Worm (Caenorhabditis elegans) whole organism, L4 larva: Measurements from ENCODE around the gene Y102A11A.1.
"Not testable (repeated sequence)": the region's sequence is repeated elsewhere in the genome, so short reads cannot be mapped to it uniquely, and the experiment has no call there.

Experiments
- F44E2.7 ChIP-seq: fragments of 200-800 bp; sonication (Bioruptor generic); IDR thresholded peaks from 2 replicates; pipeline ENCODE4 v2.1.2; 2022; ENCODE audit warnings: missing genetic modification characterization, missing compliant biosample characterization
- F49E8.2 ChIP-seq: sonication (generic microtip); optimal IDR thresholded peaks from 2 replicates; lab custom pipeline; 2016; ENCODE audit warnings: missing compliant biosample characterization, mild to moderate bottlenecking, missing genetic modification characterization, borderline replicate concordance
- R02D3.7 ChIP-seq: fragments of 150-350 bp; sonication (generic microtip); optimal IDR thresholded peaks from 3 replicates; lab custom pipeline; 2014; ENCODE audit warnings: missing biosample characterization, missing genetic modification characterization
- T26A8.4 ChIP-seq: fragments of 200-800 bp; sonication (Bioruptor generic); IDR thresholded peaks from 2 replicates; pipeline ENCODE4 v1.3.6; 2022; ENCODE audit warnings: missing genetic modification characterization, missing compliant biosample characterization
- Y105C5A.15 ChIP-seq: fragments of 200-800 bp; sonication (Bioruptor generic); IDR thresholded peaks from 2 replicates; pipeline ENCODE4 v1.3.6; 2022; ENCODE audit warnings: missing genetic modification characterization, missing compliant biosample characterization
- Y48G9A.11 ChIP-seq: fragments of 200-800 bp; sonication (Bioruptor generic); IDR thresholded peaks from 2 replicates; pipeline ENCODE4 v1.3.6; 2022; ENCODE audit warnings: missing genetic modification reagents, missing genetic modification characterization, missing compliant biosample characterization
- aha-1 ChIP-seq: fragments of 150-350 bp; peaks from one replicate; lab custom pipeline; 2014; ENCODE audit warnings: missing biosample characterization, missing genetic modification characterization
- ceh-20 ChIP-seq: fragments of 200-800 bp; sonication (Bioruptor generic); IDR thresholded peaks from 2 replicates; pipeline ENCODE4 v1.3.6; 2022; ENCODE audit warnings: missing genetic modification reagents, missing genetic modification characterization, missing compliant biosample characterization
- ceh-32 ChIP-seq: sonication (generic microtip); optimal IDR thresholded peaks from 2 replicates; lab custom pipeline; 2016; ENCODE audit warnings: mild to moderate bottlenecking, missing genetic modification characterization, missing compliant biosample characterization; ENCODE audit not compliant: poor library complexity
- ceh-44 ChIP-seq: fragments of 200-800 bp; sonication (Bioruptor generic); IDR thresholded peaks from 2 replicates; pipeline ENCODE4 v1.3.6; 2022; ENCODE audit warnings: missing genetic modification reagents, missing genetic modification characterization, missing compliant biosample characterization
- daf-12 ChIP-seq: fragments of 150-350 bp; optimal IDR thresholded peaks from 2 replicates; lab custom pipeline; 2014; ENCODE audit warnings: missing biosample characterization, missing genetic modification reagents, missing genetic modification characterization
- daf-16 ChIP-seq, 3 experiments: sonication (generic microtip); optimal IDR thresholded peaks; 2 replicates each; lab custom pipeline; 2016 to 2017; ENCODE audit warnings: missing genetic modification characterization in 3 of 3, missing genetic modification reagents in 3 of 3, mild to moderate bottlenecking in 2 of 3, missing compliant biosample characterization in 2 of 3, missing biosample characterization in 1 of 3, moderate library complexity in 1 of 3
- dmd-6 ChIP-seq: fragments of 200-800 bp; sonication (Bioruptor generic); IDR thresholded peaks from 2 replicates; pipeline ENCODE4 v1.3.6; 2022; ENCODE audit warnings: missing genetic modification reagents, missing genetic modification characterization, missing compliant biosample characterization
- dmd-8 ChIP-seq: fragments of 200-800 bp; sonication (Bioruptor generic); IDR thresholded peaks from 2 replicates; pipeline ENCODE4 v1.3.6; 2022; ENCODE audit warnings: missing genetic modification characterization, missing compliant biosample characterization
- dmd-9 ChIP-seq: fragments of 200-800 bp; sonication (Bioruptor generic); IDR thresholded peaks from 2 replicates; pipeline ENCODE4 v1.3.6; 2022; ENCODE audit warnings: missing genetic modification reagents, missing genetic modification characterization, missing compliant biosample characterization
- dve-1 ChIP-seq: sonication (generic microtip); optimal IDR thresholded peaks from 2 replicates; lab custom pipeline; 2017; ENCODE audit warnings: antibody characterized with exemption, mild to moderate bottlenecking, missing genetic modification characterization, missing compliant biosample characterization; ENCODE audit not compliant: insufficient read depth
- egl-27 ChIP-seq: sonication (generic microtip); optimal IDR thresholded peaks from 3 replicates; lab custom pipeline; 2017; ENCODE audit warnings: missing biosample characterization, missing genetic modification reagents, missing genetic modification characterization
- fkh-10 ChIP-seq: fragments of 150-350 bp; optimal IDR thresholded peaks from 2 replicates; lab custom pipeline; 2014; ENCODE audit warnings: missing biosample characterization, missing genetic modification reagents, missing genetic modification characterization
- hlh-11 ChIP-seq: fragments of 200-800 bp; sonication (Bioruptor generic); optimal IDR thresholded peaks from 2 replicates; lab custom pipeline; 2018; ENCODE audit warnings: mild to moderate bottlenecking, missing genetic modification characterization, missing compliant biosample characterization
- hlh-30 ChIP-seq: sonication (generic microtip); optimal IDR thresholded peaks from 2 replicates; lab custom pipeline; 2017; ENCODE audit warnings: antibody characterized with exemption, mild to moderate bottlenecking, missing genetic modification characterization, missing compliant biosample characterization; ENCODE audit not compliant: insufficient read depth
- hmg-1.1 ChIP-seq: fragments of 200-800 bp; sonication (Bioruptor generic); IDR thresholded peaks from 2 replicates; pipeline ENCODE4 v1.3.6; 2022; ENCODE audit warnings: missing genetic modification reagents, missing genetic modification characterization, missing compliant biosample characterization
- lin-38 ChIP-seq: fragments of 200-800 bp; sonication (Bioruptor generic); IDR thresholded peaks from 2 replicates; pipeline ENCODE4 v1.3.6; 2022; ENCODE audit warnings: missing genetic modification reagents, missing genetic modification characterization, missing compliant biosample characterization
- nhr-111 ChIP-seq: fragments of 200-800 bp; sonication (Bioruptor generic); optimal IDR thresholded peaks from 2 replicates; lab custom pipeline; 2018; ENCODE audit warnings: mild to moderate bottlenecking, missing genetic modification characterization, missing compliant biosample characterization
- nhr-28 ChIP-seq: fragments of 150-350 bp; optimal IDR thresholded peaks from 2 replicates; lab custom pipeline; 2014; ENCODE audit warnings: missing biosample characterization, missing genetic modification characterization
- nhr-41 ChIP-seq: fragments of 200-800 bp; sonication (Bioruptor generic); IDR thresholded peaks from 2 replicates; pipeline ENCODE4 v1.3.6; 2022; ENCODE audit warnings: missing genetic modification reagents, missing genetic modification characterization, missing compliant biosample characterization
- nhr-77 ChIP-seq: fragments of 150-350 bp; optimal IDR thresholded peaks from 2 replicates; lab custom pipeline; 2014; ENCODE audit warnings: missing biosample characterization, missing genetic modification characterization
- php-3 ChIP-seq: fragments of 200-800 bp; sonication (Bioruptor generic); IDR thresholded peaks from 2 replicates; pipeline ENCODE4 v1.3.6; 2022; ENCODE audit warnings: missing genetic modification reagents, missing genetic modification characterization, missing compliant biosample characterization
- pqm-1 ChIP-seq: sonication (generic microtip); optimal IDR thresholded peaks from 2 replicates; lab custom pipeline; 2017; ENCODE audit warnings: missing biosample characterization, missing genetic modification characterization
- saeg-2 ChIP-seq: fragments of 200-800 bp; sonication (Bioruptor generic); IDR thresholded peaks from 2 replicates; pipeline ENCODE4 v1.3.6; 2022; ENCODE audit warnings: missing genetic modification reagents, missing genetic modification characterization, missing compliant biosample characterization
- snpc-1.2 ChIP-seq: fragments of 200-800 bp; sonication (Bioruptor generic); IDR thresholded peaks from 2 replicates; pipeline ENCODE4 v1.3.6; 2022; ENCODE audit warnings: missing genetic modification reagents, missing genetic modification characterization, missing compliant biosample characterization
- tra-1 ChIP-seq: fragments of 200-800 bp; sonication (Bioruptor generic); IDR thresholded peaks from 2 replicates; pipeline ENCODE4 v1.3.6; 2022; ENCODE audit warnings: missing genetic modification reagents, missing genetic modification characterization, missing compliant biosample characterization
- unc-39 ChIP-seq: sonication (generic microtip); optimal IDR thresholded peaks from 2 replicates; lab custom pipeline; 2017; ENCODE audit warnings: missing biosample characterization, missing genetic modification characterization
- ztf-7 ChIP-seq: fragments of 150-350 bp; optimal IDR thresholded peaks from 2 replicates; lab custom pipeline; 2014; ENCODE audit warnings: missing biosample characterization, missing genetic modification characterization

The Y102A11A.1 gene

DNA sequence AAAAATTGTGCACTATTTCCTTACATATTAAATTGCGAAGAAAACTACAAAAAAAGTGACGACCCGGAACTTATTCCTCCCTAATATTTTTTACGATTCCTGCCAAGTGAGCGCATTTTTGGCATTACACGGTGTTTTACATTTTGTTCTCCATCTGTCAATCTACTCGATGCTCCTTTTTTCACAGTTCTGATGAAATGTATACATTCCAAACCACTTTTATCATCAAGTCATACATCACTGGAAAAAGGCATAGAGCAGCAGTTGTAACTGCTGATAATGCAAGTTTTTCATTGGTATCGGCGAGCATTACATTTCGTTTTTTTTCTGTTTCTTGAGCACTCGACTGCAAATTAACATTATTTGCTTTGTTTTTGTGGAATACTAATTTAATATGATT lies 33.4 kb upstream of the Y102A11A.1 start (continued):
- TF ChIP-seq daf-12 (tag; lab: Kevin White, UChicago), result no peak
- no peak for TF ChIP-seq ceh-44 (GFP tag; lab: Robert Waterston, UW)
- TF ChIP-seq hmg-1.1 (GFP tag; lab: Robert Waterston, UW), result no peak
- peak; percentile 44 for TF ChIP-seq hlh-11
- TF ChIP-seq dmd-9 (GFP tag; lab: Robert Waterston, UW), result no peak
- no peak for TF ChIP-seq lin-38 (GFP tag; lab: Robert Waterston, UW)
- no peak for TF ChIP-seq ceh-20 (GFP tag; lab: Robert Waterston, UW)
- 0 out of 2 replicates have a peak, but pooled peaks have one; percentile 60 for TF ChIP-seq tra-1 (GFP tag; lab: Robert Waterston, UW)

- TF ChIP-seq nhr-111 (no peak), tra-1 (GFP tag; lab: Robert Waterston, UW) (no peak), ceh-32 (tag; lab: Kevin White, UChicago) (no peak), egl-27 (tag; lab: Kevin White, UChicago) (no peak), nhr-41 (GFP tag; lab: Robert Waterston, UW) (no peak)
These were observed 32.8 kb upstream of the Y102A11A.1 start, which contains the start of gene Y102A11A.3 for ce11 chrX:2018848-2019247. TSS of gene Y102A11A.3 (plus strand) at chrX:2019148.

DNA sequence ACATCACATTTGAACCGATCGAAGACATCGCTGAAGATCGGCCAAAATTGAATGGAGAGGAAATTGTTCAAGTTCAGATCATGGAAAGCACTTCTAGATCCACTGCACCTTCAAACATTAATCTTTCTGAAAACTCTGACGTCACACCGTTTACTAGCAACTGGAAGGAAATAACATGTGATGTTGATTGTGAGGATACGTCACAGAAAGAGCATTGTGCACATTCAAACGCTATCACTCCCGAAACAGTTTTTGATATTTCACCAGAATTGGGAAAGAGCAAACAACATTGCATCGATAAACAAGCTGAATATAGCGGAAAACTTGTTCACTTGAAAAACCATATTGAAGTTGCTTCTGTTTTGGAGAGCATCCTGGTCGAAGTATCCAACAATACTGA lies 30.1 kb upstream of the Y102A11A.1 start:
- TF ChIP-seq F44E2.7 (GFP tag; lab: Robert Waterston, UW) (no peak), daf-16 (GFP tag; optimal IDR thresholded peaks at IDR 0.05; lab: Kevin White, UChicago) (no peak), daf-16 (tag; optimal IDR thresholded peaks at IDR 0.05; lab: Kevin White, UChicago) (peak; percentile 95), pqm-1 (peak; percentile 45), nhr-28 (tag; lab: Kevin White, UChicago) (peak; percentile 56), nhr-77 (peak; percentile 55), dve-1 (tag; lab: Kevin White, UChicago) (peak; percentile 29), F49E8.2 (tag; lab: Kevin White, UChicago) (no peak)
- TF ChIP-seq, all 104 proteins: peak for 5

DNA sequence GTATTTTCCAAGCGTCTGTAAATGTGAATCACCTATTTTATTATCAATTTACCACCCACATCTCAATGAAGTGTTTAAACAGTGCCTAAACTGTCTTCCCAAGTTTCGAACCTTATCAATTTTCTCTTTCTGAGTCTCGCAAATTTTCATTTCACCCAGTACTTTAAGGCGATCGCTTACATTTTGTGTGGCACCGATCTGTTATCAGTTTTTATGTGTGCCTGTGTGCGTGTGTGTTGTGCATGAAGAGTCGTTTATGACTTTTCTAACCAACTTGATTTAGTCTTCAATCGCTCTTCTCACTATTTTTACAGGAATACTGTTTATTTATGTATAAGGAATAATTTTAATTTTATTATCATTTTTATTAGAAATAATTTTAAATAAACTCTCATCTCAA lies 26.2 kb upstream of the Y102A11A.1 start:
- peak; percentile 64; the same call in 1 of the 2 replicates for TF ChIP-seq tra-1 (GFP tag; lab: Robert Waterston, UW)
- TF ChIP-seq php-3, result peak; percentile 67; the same call in 1 of the 2 replicates
- TF ChIP-seq hlh-11, result peak; percentile 10
- TF ChIP-seq dmd-6 (GFP tag; lab: Robert Waterston, UW), result peak; percentile 71
- TF ChIP-seq daf-16 (GFP tag; optimal IDR thresholded peaks at IDR 0.05; lab: Kevin White, UChicago), result not testable (repeated sequence)
- peak; percentile 28 for TF ChIP-seq daf-16 (tag; optimal IDR thresholded peaks at IDR 0.05; lab: Kevin White, UChicago)

DNA sequence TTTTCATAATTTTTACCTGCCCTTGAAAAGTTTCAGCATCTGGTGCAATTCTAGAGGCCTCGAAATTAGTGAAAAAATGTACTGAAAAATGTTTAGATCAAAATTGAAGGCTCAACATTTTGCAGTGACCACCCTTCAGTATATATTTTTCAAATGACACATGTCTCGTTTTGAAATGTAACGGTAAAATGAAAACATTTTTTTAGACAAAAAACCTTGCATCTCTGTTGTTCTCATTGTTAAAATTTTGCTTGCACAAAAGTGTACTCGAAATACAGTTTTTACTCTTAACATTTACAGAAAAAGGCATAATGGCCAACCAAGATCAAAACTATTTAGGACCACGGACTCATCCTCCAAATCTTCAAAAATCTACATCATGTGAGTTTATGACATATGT lies 25.3 kb upstream of the Y102A11A.1 start, which contains the start of gene Y102A11A.2:
Gene Y102A11A.2 (plus strand): TSS at position 301 of the 400 bp plus-strand sequence.
- not testable (repeated sequence) for TF ChIP-seq Y105C5A.15; snpc-1.2; lin-38 (GFP tag; lab: Robert Waterston, UW)

- 0 out of 2 replicates have a peak, but pooled peaks have one; percentile 12 for TF ChIP-seq php-3
- no peak for TF ChIP-seq unc-39
- TF ChIP-seq Y48G9A.11, result no peak
- no peak for TF ChIP-seq T26A8.4 (GFP tag; lab: Robert Waterston, UW)
- TF ChIP-seq aha-1 (tag; lab: Kevin White, UChicago), result peak; percentile 34
- no peak for TF ChIP-seq fkh-10 (GFP tag; lab: Kevin White, UChicago)
- TF ChIP-seq saeg-2 (GFP tag; lab: Robert Waterston, UW), result no peak
- no peak for TF ChIP-seq ztf-7 (tag; lab: Kevin White, UChicago)
- no peak for TF ChIP-seq dmd-8
- no peak for TF ChIP-seq nhr-77
- no peak for TF ChIP-seq daf-16 (GFP tag; optimal IDR thresholded peaks at IDR 0.05; lab: Kevin White, UChicago)
- TF ChIP-seq daf-16 (tag; optimal IDR thresholded peaks at IDR 0.05; lab: Kevin White, UChicago), result peak; percentile 93
- TF ChIP-seq hlh-30 (tag; lab: Kevin White, UChicago), result no peak
- no peak for TF ChIP-seq R02D3.7
- TF ChIP-seq nhr-41 (GFP tag; lab: Robert Waterston, UW), result no peak
These were observed 20.8 kb upstream of the Y102A11A.1 start for ce11 chrX:2030871-2031270.
